Worm (Caenorhabditis elegans): Measurements from ENCODE around the gene ugt-12.

DNA sequence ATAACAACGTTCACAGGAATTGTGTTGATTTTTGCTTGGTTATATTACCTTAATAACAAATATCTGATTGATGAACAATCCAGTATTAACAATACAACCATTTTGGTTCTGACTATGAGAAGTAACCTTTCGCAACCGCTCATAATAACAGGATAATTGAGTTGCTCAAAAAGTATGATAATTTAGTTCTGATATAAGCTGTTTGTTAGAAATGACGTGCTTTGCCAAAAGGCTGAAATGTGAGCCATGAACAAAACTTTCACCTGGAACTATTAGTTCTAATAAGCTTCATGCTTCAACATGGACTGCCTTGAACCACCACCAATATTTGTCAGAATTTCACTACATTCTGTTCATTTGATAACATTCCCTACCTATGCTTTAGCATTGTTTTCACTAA, 35.2 kb upstream of the ugt-12 start, which contains the start of gene srh-20:
- TF ChIP-seq nhr-28 (tag; optimal IDR thresholded peaks at IDR 0.05) (no peak), elt-3 (tag; optimal IDR thresholded peaks at IDR 0.05) (no peak), ztf-11 (tag; optimal IDR thresholded peaks at IDR 0.05) (no peak), nhr-43 (tag; optimal IDR thresholded peaks at IDR 0.05; ENCODE audit: poor library complexity, severe bottlenecking) (no peak), pha-4 (tag; optimal IDR thresholded peaks at IDR 0.05) (no peak), daf-12 (tag; optimal IDR thresholded peaks at IDR 0.05) (no peak), nhr-237 (tag; optimal IDR thresholded peaks at IDR 0.05) (no peak), ZK546.5 (tag; optimal IDR thresholded peaks at IDR 0.05) (no peak), egl-5 (tag; optimal IDR thresholded peaks at IDR 0.05) (no peak), nhr-77 (tag; optimal IDR thresholded peaks at IDR 0.05) (no peak), nhr-12 (tag; optimal IDR thresholded peaks at IDR 0.05) (no peak), fkh-2 (tag; optimal IDR thresholded peaks at IDR 0.05) (no peak)
